Worm (Caenorhabditis elegans): ENCODE data around the gene spc-2.

The spc-2 gene

DNA sequence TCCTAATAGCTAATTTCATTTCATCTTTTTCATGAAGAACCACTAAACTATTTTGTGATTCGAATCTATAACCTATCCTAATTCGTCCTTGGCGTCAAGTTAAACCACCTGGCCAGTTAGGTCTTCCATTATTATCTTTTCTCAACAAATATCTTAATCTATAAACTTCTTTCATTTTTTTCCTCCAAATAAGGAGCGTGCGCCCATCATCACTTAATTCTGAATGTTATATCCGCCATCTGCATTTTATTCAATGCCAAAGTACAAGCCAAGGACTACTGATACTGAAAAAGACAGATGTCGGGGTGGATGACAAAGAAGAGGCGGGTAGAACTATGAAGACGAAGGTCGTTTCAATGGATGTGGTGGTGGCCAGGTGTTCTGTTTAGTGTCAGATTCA lies 47.2 kb downstream of the spc-2 start:
- TF ChIP-seq nhr-23 (tag; optimal IDR thresholded peaks at IDR 0.05) (no peak), unc-62 (GFP tag; optimal IDR thresholded peaks at IDR 0.05) (no peak), nhr-25 (tag; optimal IDR thresholded peaks at IDR 0.05) (peak; percentile 44)

DNA sequence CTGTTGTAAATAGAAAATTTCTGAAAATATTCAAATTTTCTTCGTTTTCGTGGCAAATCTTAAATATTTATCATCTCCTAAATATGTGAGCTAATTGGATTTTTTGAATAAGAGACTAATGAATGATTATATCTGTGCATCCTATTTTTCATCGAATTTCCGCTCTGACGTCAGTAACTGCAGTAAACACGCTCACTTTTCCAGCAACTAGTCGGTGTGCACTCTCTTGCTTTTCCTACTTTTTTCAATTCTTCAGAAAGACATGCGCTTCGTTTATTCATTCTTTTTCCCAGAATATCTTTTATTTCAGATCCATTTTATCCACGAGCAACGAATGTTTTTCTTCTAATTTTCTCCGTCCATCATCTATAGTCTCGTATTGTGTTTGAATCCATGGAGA lies 47.8 kb downstream of the spc-2 start:
- TF ChIP-seq crh-2 (tag; optimal IDR thresholded peaks at IDR 0.05) (peak; percentile 42), ZK546.5 (tag; optimal IDR thresholded peaks at IDR 0.05) (no peak), nhr-11 (tag; optimal IDR thresholded peaks at IDR 0.05) (no peak), C34F6.9 (tag; optimal IDR thresholded peaks at IDR 0.05) (peak; percentile 48), nhr-6 (tag; optimal IDR thresholded peaks at IDR 0.05) (peak; percentile 41), lin-13 (GFP tag; optimal IDR thresholded peaks at IDR 0.05) (no peak), gmeb-1 (tag; optimal IDR thresholded peaks at IDR 0.05) (no peak), lsy-2 (tag; optimal IDR thresholded peaks at IDR 0.05) (peak in 1 of 2 experiments; percentile 57), zag-1 (tag; optimal IDR thresholded peaks at IDR 0.05) (no peak), unc-55 (GFP tag; optimal IDR thresholded peaks at IDR 0.05) (no peak), elt-3 (tag; optimal IDR thresholded peaks at IDR 0.05) (no peak), sma-9 (GFP tag; optimal IDR thresholded peaks at IDR 0.05) (peak; percentile 8), sma-9 (tag; optimal IDR thresholded peaks at IDR 0.05) (no peak), sma-3 (GFP tag; optimal IDR thresholded peaks at IDR 0.05) (no peak), blmp-1 (tag; optimal IDR thresholded peaks at IDR 0.05; ENCODE audit: insufficient read depth) (no peak), nhr-237 (tag; optimal IDR thresholded peaks at IDR 0.05) (no peak), nhr-129 (tag; optimal IDR thresholded peaks at IDR 0.05) (peak; percentile 2)

DNA sequence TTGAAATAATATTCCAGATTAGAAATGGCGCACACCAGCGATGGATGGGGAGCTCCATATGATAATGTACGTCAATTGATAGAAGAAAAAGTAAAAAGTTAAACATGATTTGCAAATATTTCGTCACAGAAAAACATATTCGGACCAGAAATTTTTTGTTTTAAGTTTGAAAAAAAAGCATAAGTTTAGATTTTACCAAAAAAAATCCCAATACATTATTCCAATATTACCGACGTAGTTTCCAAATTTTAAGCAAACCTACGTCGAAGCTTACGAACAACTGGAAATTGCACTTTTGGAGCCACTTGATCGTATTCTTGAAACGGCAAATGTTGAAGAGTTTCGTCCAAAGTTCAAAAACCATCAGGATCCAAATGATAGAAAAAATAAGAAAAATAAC lies 51.0 kb downstream of the spc-2 start, which contains the start of gene henn-1:
TSS of gene henn-1 (plus strand) at position 18 of the 400 bp plus-strand sequence.
- TF ChIP-seq elt-1 (tag; optimal IDR thresholded peaks at IDR 0.05) (no peak), peb-1 (tag; optimal IDR thresholded peaks at IDR 0.05) (no peak), lin-13 (GFP tag; optimal IDR thresholded peaks at IDR 0.05) (no peak), sem-4 (tag; optimal IDR thresholded peaks at IDR 0.05) (no peak), lin-11 (tag; optimal IDR thresholded peaks at IDR 0.05) (no peak)

DNA sequence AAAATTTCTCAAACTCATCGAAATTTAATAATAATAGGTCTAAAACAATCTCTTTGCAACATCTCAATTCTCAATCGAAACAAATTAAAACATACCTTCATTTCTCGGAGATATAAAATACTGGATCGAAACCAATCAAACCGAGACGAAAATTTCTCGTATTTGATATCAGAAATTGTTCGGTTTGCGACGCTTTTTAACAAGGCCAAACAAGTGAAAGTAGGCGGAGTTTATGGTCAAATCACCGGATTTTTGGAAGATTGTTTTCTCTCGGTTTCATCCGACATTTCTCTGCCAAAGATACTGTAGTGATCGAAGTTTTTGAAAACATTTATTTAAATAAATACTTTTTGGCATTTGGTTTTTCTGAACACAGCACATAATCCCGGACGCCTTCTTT lies 53.7 kb downstream of the spc-2 start, which contains the start of gene C02F5.14:
TSS of gene C02F5.14 (minus strand) at position 157 of the 400 bp plus-strand sequence.
- TF ChIP-seq ztf-11 (tag; optimal IDR thresholded peaks at IDR 0.05) (no peak), nhr-10 (tag; optimal IDR thresholded peaks at IDR 0.05) (no peak), dmd-4 (tag; optimal IDR thresholded peaks at IDR 0.05) (no peak), R02D3.7 (tag; optimal IDR thresholded peaks at IDR 0.05) (no peak), nhr-23 (tag; optimal IDR thresholded peaks at IDR 0.05) (no peak), ceh-82 (tag; optimal IDR thresholded peaks at IDR 0.05) (no peak), sem-4 (tag; optimal IDR thresholded peaks at IDR 0.05) (no peak), skn-1 (tag; optimal IDR thresholded peaks at IDR 0.05) (no peak)

DNA sequence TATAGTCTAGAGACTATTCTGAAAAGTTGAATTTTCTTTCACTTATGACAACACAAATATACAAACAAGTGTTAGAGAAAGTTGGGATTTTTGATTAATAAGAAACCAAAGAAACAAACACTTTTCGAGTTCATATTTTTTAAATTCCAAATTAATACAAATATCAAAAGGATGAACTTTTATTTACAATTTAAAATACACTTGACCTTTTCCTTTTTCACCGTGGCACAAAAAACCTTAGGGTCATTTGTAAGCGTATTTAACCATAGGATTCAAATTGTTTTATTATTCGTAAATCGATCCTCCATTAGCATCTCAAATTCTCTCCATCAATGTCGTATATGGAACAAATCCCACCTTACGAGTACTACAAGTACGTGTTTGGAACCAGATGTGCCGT lies 54.2 kb downstream of the spc-2 start, which contains the start of gene C02F5.5:
TSS of gene C02F5.5 (plus strand) at position 301 of the 400 bp plus-strand sequence.
- TF ChIP-seq mab-5 (tag; optimal IDR thresholded peaks at IDR 0.05) (no peak), skn-1 (tag; optimal IDR thresholded peaks at IDR 0.05) (no peak), nhr-23 (tag; optimal IDR thresholded peaks at IDR 0.05) (no peak), R02D3.7 (tag; optimal IDR thresholded peaks at IDR 0.05) (no peak), fos-1 (tag; optimal IDR thresholded peaks at IDR 0.05) (no peak), nhr-77 (tag; optimal IDR thresholded peaks at IDR 0.05) (no peak), lsy-2 (tag; optimal IDR thresholded peaks at IDR 0.05) (no peak), Y55F3AM.14 (GFP tag; optimal IDR thresholded peaks at IDR 0.05) (no peak), nhr-237 (tag; optimal IDR thresholded peaks at IDR 0.05) (no peak), snpc-4 (tag; optimal IDR thresholded peaks at IDR 0.05) (no peak), C34F6.9 (tag; optimal IDR thresholded peaks at IDR 0.05) (no peak), elt-3 (tag; optimal IDR thresholded peaks at IDR 0.05) (no peak), nhr-129 (tag; optimal IDR thresholded peaks at IDR 0.05) (no peak), zag-1 (tag; optimal IDR thresholded peaks at IDR 0.05) (no peak), ztf-1 (GFP tag; conservative IDR thresholded peaks at IDR 0.05) (no peak), sem-4 (tag; optimal IDR thresholded peaks at IDR 0.05) (no peak), lin-13 (GFP tag; optimal IDR thresholded peaks at IDR 0.05) (no peak), dmd-4 (tag; optimal IDR thresholded peaks at IDR 0.05) (no peak)

All from whole organism, L2 larva.